In the genomic region with DNA sequence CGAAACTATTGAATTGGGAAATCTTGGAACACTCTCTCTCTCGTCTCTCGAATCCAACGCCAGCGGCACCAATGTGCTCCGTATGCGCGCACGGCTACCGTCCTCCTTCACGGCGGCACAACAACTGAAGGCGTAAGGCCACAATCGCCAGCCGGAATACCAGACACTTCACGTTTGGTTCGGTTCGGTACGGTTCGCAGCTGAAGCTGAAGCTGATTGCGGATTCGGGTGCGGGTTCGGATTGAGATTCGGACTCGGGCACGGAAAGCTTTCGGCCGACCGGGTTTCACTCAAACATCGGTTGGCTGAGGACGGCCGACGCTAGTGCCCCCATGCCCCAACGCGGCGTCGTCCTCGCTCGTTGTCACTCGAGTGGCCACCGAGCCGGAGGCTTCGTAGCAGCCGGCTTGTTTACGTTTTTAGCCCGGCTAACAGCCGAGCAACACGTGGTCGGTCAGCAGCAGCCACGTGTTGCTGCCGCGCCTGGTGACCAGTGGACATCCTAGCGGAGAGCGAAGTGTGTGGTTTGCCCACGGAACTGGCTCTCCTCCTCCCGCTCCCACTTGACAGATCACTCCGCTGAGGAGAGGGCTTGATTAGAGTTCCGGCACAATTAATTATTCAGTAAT, we compare ENCODE assay signal across 2 fruit fly cellular contexts.
TF ChIP-seq lines count a peak whose summit lies in the region.

A gene (minus strand): TSS at position 128 of the 629 bp plus-strand sequence.

- no peak for TF ChIP-seq CTCF in whole organism, embryonic (GFP tag; optimal IDR thresholded peaks at IDR 0.05; lab: Kevin White, UChicago)

TF ChIP-seq in whole organism, embryonic, 481 proteins besides CTCF, POLR2A, EP300 and RAD21 (continues in another document):
- TF ChIP-seq shn (GFP tag; optimal IDR thresholded peaks at IDR 0.05; lab: Kevin White, UChicago) (no peak), slbo (GFP tag; IDR thresholded peaks at IDR 0.05; lab: Robert Waterston, UW) (0 out of 2 replicates have a peak, but pooled peaks have one; percentile 12), nerfin-1 (tag; optimal IDR thresholded peaks at IDR 0.05; lab: Kevin White, UChicago) (no peak), H2.0 (GFP tag; IDR thresholded peaks at IDR 0.05; lab: Robert Waterston, UW) (no peak), CG6689 (GFP tag; IDR thresholded peaks at IDR 0.05; lab: Robert Waterston, UW) (no peak), ERR (GFP tag; optimal IDR thresholded peaks at IDR 0.05; lab: Kevin White, UChicago) (no peak), CG10462 (GFP tag; optimal IDR thresholded peaks at IDR 0.05; lab: Kevin White, UChicago) (no peak), CG10543 (GFP tag; optimal IDR thresholded peaks at IDR 0.05; lab: Kevin White, UChicago) (peak; percentile 53), CG2678 (tag; optimal IDR thresholded peaks at IDR 0.05; lab: Kevin White, UChicago) (no peak), gfzf (GFP tag; optimal IDR thresholded peaks at IDR 0.05; lab: Kevin White, UChicago) (no peak), zfh2 (GFP tag; optimal IDR thresholded peaks at IDR 0.05; lab: Kevin White, UChicago) (no peak), Vsx1 (GFP tag; optimal IDR thresholded peaks at IDR 0.05; lab: Kevin White, UChicago) (no peak), Sry-δ (GFP tag; optimal IDR thresholded peaks at IDR 0.05; lab: Kevin White, UChicago) (no peak), sqz (GFP tag; optimal IDR thresholded peaks at IDR 0.05; lab: Kevin White, UChicago) (no peak), bowl (GFP tag; IDR thresholded peaks at IDR 0.05; lab: Robert Waterston, UW) (no peak), Lpt (GFP tag; optimal IDR thresholded peaks at IDR 0.05; lab: Kevin White, UChicago) (no peak), CG17361 (GFP tag; IDR thresholded peaks at IDR 0.05; lab: Robert Waterston, UW) (no peak), az2 (GFP tag; optimal IDR thresholded peaks at IDR 0.05; lab: Kevin White, UChicago) (no peak), CG11085 (GFP tag; IDR thresholded peaks at IDR 0.05; lab: Robert Waterston, UW) (no peak), tx (GFP tag; optimal IDR thresholded peaks at IDR 0.05; lab: Kevin White, UChicago) (no peak), zen (tag; optimal IDR thresholded peaks at IDR 0.05; lab: Kevin White, UChicago) (no peak), CG2875 (GFP tag; optimal IDR thresholded peaks at IDR 0.05; lab: Kevin White, UChicago) (no peak), BtbVII (GFP tag; optimal IDR thresholded peaks at IDR 0.05; lab: Kevin White, UChicago) (no peak), Bdp1 (GFP tag; optimal IDR thresholded peaks at IDR 0.05; lab: Kevin White, UChicago) (no peak), ftz-f1 (GFP tag; optimal IDR thresholded peaks at IDR 0.05; lab: Kevin White, UChicago) (peak; percentile 31), peb (GFP tag; IDR thresholded peaks at IDR 0.05; lab: Robert Waterston, UW) (no peak), gcm (GFP tag; optimal IDR thresholded peaks at IDR 0.05; lab: Kevin White, UChicago) (no peak), TFAM (GFP tag; optimal IDR thresholded peaks at IDR 0.05; lab: Kevin White, UChicago) (no peak), dan (GFP tag; IDR thresholded peaks at IDR 0.05; lab: Robert Waterston, UW) (no peak), scrt (GFP tag; optimal IDR thresholded peaks at IDR 0.05; lab: Kevin White, UChicago) (peak; percentile 96), dysf (GFP tag; IDR thresholded peaks at IDR 0.05; lab: Robert Waterston, UW) (no peak), CG7745 (tag; optimal IDR thresholded peaks at IDR 0.05; lab: Kevin White, UChicago) (no peak), E2f1 (GFP tag; IDR thresholded peaks at IDR 0.05; lab: Robert Waterston, UW) (no peak), Nf-YB (GFP tag; optimal IDR thresholded peaks at IDR 0.05; lab: Kevin White, UChicago) (peak; percentile 41), Dek (tag; optimal IDR thresholded peaks at IDR 0.05; lab: Kevin White, UChicago) (no peak), onecut (GFP tag; IDR thresholded peaks at IDR 0.05; lab: Robert Waterston, UW) (no peak), Xbp1 (GFP tag; optimal IDR thresholded peaks at IDR 0.05; lab: Kevin White, UChicago) (no peak), corto (GFP tag; optimal IDR thresholded peaks at IDR 0.05; lab: Kevin White, UChicago) (no peak), Rx (GFP tag; IDR thresholded peaks at IDR 0.05; lab: Robert Waterston, UW) (no peak), ara (GFP tag; IDR thresholded peaks at IDR 0.05; lab: Robert Waterston, UW) (no peak), zfh1 (GFP tag; IDR thresholded peaks at IDR 0.05; lab: Robert Waterston, UW) (no peak), tap (tag; optimal IDR thresholded peaks at IDR 0.05; lab: Kevin White, UChicago) (no peak), bigmax (GFP tag; optimal IDR thresholded peaks at IDR 0.05; lab: Kevin White, UChicago) (no peak), CG12659 (GFP tag; optimal IDR thresholded peaks at IDR 0.05; lab: Kevin White, UChicago) (no peak), gt (GFP tag; IDR thresholded peaks at IDR 0.05; lab: Robert Waterston, UW) (no peak)

TF ChIP-seq in whole organism, pupa, 21 proteins besides CTCF, POLR2A, EP300 and RAD21:
- TF ChIP-seq CG12605 (GFP tag; IDR thresholded peaks at IDR 0.05; lab: Robert Waterston, UW) = peak; percentile 80
- TF ChIP-seq Pif1A (GFP tag; optimal IDR thresholded peaks at IDR 0.05; lab: Kevin White, UChicago) = no peak
